Worm (Caenorhabditis elegans): Measurements from ENCODE around the gene mutd-1.

Gene mutd-1

ce11 chrIV:7173489-7173888 is 39.6 kb upstream of the mutd-1 start, which contains the start of gene str-1:
TSS of gene str-1 (plus strand) at chrIV:7173789.
- TF ChIP-seq F57A8.1 (GFP tag; optimal IDR thresholded peaks at IDR 0.05) (no peak), zim-3 (tag; optimal IDR thresholded peaks at IDR 0.05) (no peak), nhr-90 (tag; optimal IDR thresholded peaks at IDR 0.05) (no peak), nfyb-1 (GFP tag; IDR thresholded peaks at IDR 0.05) (no peak), Y79H2A.3 (GFP tag; conservative IDR thresholded peaks at IDR 0.05) (no peak), ZK185.1 (tag; optimal IDR thresholded peaks at IDR 0.05; ENCODE audit: poor library complexity, severe bottlenecking) (no peak), nhr-120 (GFP tag; IDR thresholded peaks at IDR 0.05) (no peak), somi-1 (GFP tag; optimal IDR thresholded peaks at IDR 0.05) (no peak), efl-1 (GFP tag; optimal IDR thresholded peaks at IDR 0.05) (no peak), B0336.3 (GFP tag; IDR thresholded peaks at IDR 0.05) (no peak)

ce11 chrIV:7171222-7171621 is 37.3 kb upstream of the mutd-1 start, which contains the start of gene str-220:
TSS of gene str-220 (minus strand) at chrIV:7171322.
- TF ChIP-seq let-607 (tag; optimal IDR thresholded peaks at IDR 0.05) (no peak), Y95B8A.8 (GFP tag; IDR thresholded peaks at IDR 0.05) (no peak), hlh-26 (GFP tag; conservative IDR thresholded peaks at IDR 0.05) (no peak), madf-6 (GFP tag; IDR thresholded peaks at IDR 0.05) (no peak), hmg-20 (GFP tag; IDR thresholded peaks at IDR 0.05) (no peak), F10E7.11 (tag; optimal IDR thresholded peaks at IDR 0.05) (no peak), mel-28 (tag; optimal IDR thresholded peaks at IDR 0.05; ENCODE audit: borderline replicate concordance) (no peak), rcor-1 (GFP tag; IDR thresholded peaks at IDR 0.05) (no peak), snpc-3.4 (tag; optimal IDR thresholded peaks at IDR 0.05) (no peak), egrh-3 (GFP tag; IDR thresholded peaks at IDR 0.05) (no peak), unc-62 (GFP tag; optimal IDR thresholded peaks at IDR 0.05) (no peak), D2030.7 (GFP tag; IDR thresholded peaks at IDR 0.05) (no peak), pha-4 (tag; optimal IDR thresholded peaks at IDR 0.05) (no peak), attf-6 (GFP tag; IDR thresholded peaks at IDR 0.05) (no peak)

- TF ChIP-seq B0261.1 (tag; optimal IDR thresholded peaks at IDR 0.05) (no peak), repo-1 (tag; optimal IDR thresholded peaks at IDR 0.05) (no peak), ceh-91 (GFP tag; IDR thresholded peaks at IDR 0.05) (no peak), nfya-1 (tag; optimal IDR thresholded peaks at IDR 0.05; ENCODE audit: borderline replicate concordance, insufficient read depth) (no peak), nhr-179 (tag; optimal IDR thresholded peaks at IDR 0.05) (no peak), pha-4 (tag; optimal IDR thresholded peaks at IDR 0.05) (no peak), ztf-28 (GFP tag; IDR thresholded peaks at IDR 0.05) (no peak), F22D6.2 (tag; optimal IDR thresholded peaks at IDR 0.05) (no peak), ekl-4 (GFP tag; IDR thresholded peaks at IDR 0.05) (no peak), K12H6.12 (tag; optimal IDR thresholded peaks at IDR 0.05) (no peak), snpc-4 (GFP tag; optimal IDR thresholded peaks at IDR 0.05) (no peak), snpc-4 (tag; optimal IDR thresholded peaks at IDR 0.05) (no peak), lin-35 (GFP tag; optimal IDR thresholded peaks at IDR 0.05) (no peak), F57A8.1 (GFP tag; optimal IDR thresholded peaks at IDR 0.05) (no peak), B0019.2 (GFP tag; conservative IDR thresholded peaks at IDR 0.05) (no peak), nhr-120 (GFP tag; IDR thresholded peaks at IDR 0.05) (no peak), him-1 (tag; optimal IDR thresholded peaks at IDR 0.05) (no peak), hlh-12 (tag; optimal IDR thresholded peaks at IDR 0.05) (no peak), ceh-100 (GFP tag; IDR thresholded peaks at IDR 0.05) (no peak)
These were observed 34.3 kb upstream of the mutd-1 start, which contains the start of gene skr-16 for ce11 chrIV:7167983-7168760. TSS of gene skr-16 (plus strand) at chrIV:7168710.
